Worm (Caenorhabditis elegans) whole organism, L3 larva: ENCODE results near the gene R102.11.
"Not testable (repeated sequence)": the region's sequence is repeated elsewhere in the genome, so short reads cannot be mapped to it uniquely, and the experiment has no call there.

Experiments
- aly-2 ChIP-seq: fragments of 150-350 bp; optimal IDR thresholded peaks from 2 replicates; lab custom pipeline; 2014; ENCODE audit warnings: missing biosample characterization, missing genetic modification characterization
- ceh-16 ChIP-seq: sonication (generic microtip); optimal IDR thresholded peaks from 2 replicates; lab custom pipeline; 2017; ENCODE audit warnings: missing biosample characterization, missing genetic modification characterization
- ceh-82 ChIP-seq: fragments of 150-350 bp; optimal IDR thresholded peaks from 2 replicates; lab custom pipeline; 2014; ENCODE audit warnings: missing biosample characterization, missing genetic modification characterization
- elt-1 ChIP-seq: fragments of 150-350 bp; optimal IDR thresholded peaks from 2 replicates; lab custom pipeline; 2014; ENCODE audit warnings: missing biosample characterization, missing genetic modification characterization
- elt-3 ChIP-seq, 3 experiments: fragments of 150-350 bp in 1 of 3; sonication (generic microtip) in 2 of 3; optimal IDR thresholded peaks; 2 replicates in 2 of 3; 4 replicates in 1 of 3; lab custom pipeline; 2014 to 2017; ENCODE audit warnings: missing biosample characterization in 3 of 3, missing genetic modification characterization in 3 of 3
- fos-1 ChIP-seq: fragments of 150-350 bp; optimal IDR thresholded peaks from 2 replicates; lab custom pipeline; 2014; ENCODE audit warnings: missing biosample characterization, missing genetic modification characterization
- lin-15B ChIP-seq: fragments of 150-350 bp; optimal IDR thresholded peaks from 2 replicates; lab custom pipeline; 2014; ENCODE audit warnings: missing biosample characterization, missing genetic modification characterization
- lin-39 ChIP-seq: fragments of 150-350 bp; optimal IDR thresholded peaks from 2 replicates; lab custom pipeline; 2018; ENCODE audit warnings: missing biosample characterization, missing genetic modification reagents, missing genetic modification characterization
- mdl-1 ChIP-seq: fragments of 150-350 bp; optimal IDR thresholded peaks from 2 replicates; lab custom pipeline; 2014; ENCODE audit warnings: missing biosample characterization, missing genetic modification characterization
- sea-2 ChIP-seq: fragments of 150-350 bp; sonication (generic microtip); optimal IDR thresholded peaks from 4 replicates; lab custom pipeline; 2014; ENCODE audit warnings: missing biosample characterization, missing genetic modification reagents, missing genetic modification characterization
- skn-1 ChIP-seq: fragments of 150-350 bp; optimal IDR thresholded peaks from 2 replicates; lab custom pipeline; 2014; ENCODE audit warnings: missing biosample characterization, missing genetic modification characterization

- not testable (repeated sequence) for TF ChIP-seq lin-15B (tag; lab: Kevin White, UChicago); lin-39 (tag; lab: Kevin White, UChicago); mdl-1 (tag; lab: Kevin White, UChicago); ceh-16 (tag; lab: Kevin White, UChicago); elt-3 (tag; optimal IDR thresholded peaks at IDR 0.05; lab: Kevin White, UChicago); sea-2; aly-2; fos-1 (tag; lab: Kevin White, UChicago); elt-1 (tag; lab: Kevin White, UChicago); ceh-82 (tag; lab: Kevin White, UChicago); skn-1
Measured at ce11 chrIV:10654047-10654446, 45.5 kb downstream of the R102.11 start, which contains the start of gene glb-19.
